Fruit fly (Drosophila melanogaster) whole organism, prepupa: ENCODE measurements around the gene CG3631.

ENCODE experiments used
- Blimp-1 ChIP-seq: fragments of 200-800 bp; sonication (Bioruptor generic); optimal IDR thresholded peaks from 3 replicates; lab custom pipeline; 2017; ENCODE audit warnings: missing biosample characterization, missing genetic modification characterization, mild to moderate bottlenecking, moderate library complexity, missing genetic modification reagents
- CG10631 ChIP-seq: fragments of 200-800 bp; sonication (Bioruptor generic); optimal IDR thresholded peaks from 2 replicates; lab custom pipeline; 2016; ENCODE audit warnings: missing biosample characterization, missing genetic modification characterization
- CG10669 ChIP-seq: fragments of 200-800 bp; sonication (Bioruptor generic); optimal IDR thresholded peaks from 3 replicates; lab custom pipeline; 2018; ENCODE audit warnings: missing biosample characterization, mild to moderate bottlenecking, missing genetic modification characterization, moderate library complexity
- CG11294 ChIP-seq: fragments of 200-800 bp; sonication (Bioruptor generic); IDR thresholded peaks from 2 replicates; pipeline ENCODE4 v1.3.6; 2022; ENCODE audit warnings: missing biosample characterization, missing genetic modification characterization
- CG11902 ChIP-seq: fragments of 200-800 bp; sonication (Bioruptor generic); optimal IDR thresholded peaks from 3 replicates; lab custom pipeline; 2016; ENCODE audit warnings: missing biosample characterization, missing genetic modification characterization
- CG15336 ChIP-seq: fragments of 200-800 bp; sonication (Bioruptor generic); IDR thresholded peaks from 2 replicates; pipeline ENCODE4 v1.3.6; 2022; ENCODE audit warnings: missing biosample characterization, missing genetic modification characterization
- CG1621 ChIP-seq: fragments of 200-800 bp; sonication (Bioruptor generic); optimal IDR thresholded peaks from 3 replicates; lab custom pipeline; 2018; ENCODE audit warnings: missing biosample characterization, mild to moderate bottlenecking, missing genetic modification characterization
- CG16779 ChIP-seq: fragments of 200-800 bp; sonication (Bioruptor generic); optimal IDR thresholded peaks from 3 replicates; lab custom pipeline; 2017; ENCODE audit warnings: missing biosample characterization, mild to moderate bottlenecking, missing genetic modification characterization
- CG3032 ChIP-seq: fragments of 200-800 bp; optimal IDR thresholded peaks from 2 replicates; lab custom pipeline; 2019; ENCODE audit warnings: missing biosample characterization, mild to moderate bottlenecking, missing genetic modification characterization, moderate library complexity
- CG31627 ChIP-seq: fragments of 200-800 bp; sonication (Bioruptor generic); optimal IDR thresholded peaks from 3 replicates; lab custom pipeline; 2016; ENCODE audit warnings: missing biosample characterization, missing genetic modification characterization
- CG34406 ChIP-seq: fragments of 200-800 bp; sonication (Bioruptor generic); optimal IDR thresholded peaks from 3 replicates; lab custom pipeline; 2016; ENCODE audit warnings: missing biosample characterization, missing genetic modification characterization
- CG3919 ChIP-seq: fragments of 200-800 bp; sonication (Bioruptor generic); optimal IDR thresholded peaks from 3 replicates; lab custom pipeline; 2016; ENCODE audit warnings: missing biosample characterization, missing genetic modification characterization
- CG4318 ChIP-seq: fragments of 200-800 bp; sonication (Bioruptor generic); optimal IDR thresholded peaks from 3 replicates; lab custom pipeline; 2017; ENCODE audit warnings: missing biosample characterization, mild to moderate bottlenecking, missing genetic modification characterization
- CG6163 ChIP-seq: fragments of 200-800 bp; sonication (Bioruptor generic); IDR thresholded peaks from 3 replicates; pipeline ENCODE4 v1.3.6; 2022; ENCODE audit warnings: missing biosample characterization, missing genetic modification characterization
- CG6792 ChIP-seq: fragments of 200-800 bp; sonication (Bioruptor generic); optimal IDR thresholded peaks from 3 replicates; lab custom pipeline; 2016; ENCODE audit warnings: missing biosample characterization, missing genetic modification characterization
- CG6808 ChIP-seq: fragments of 200-800 bp; sonication (Bioruptor generic); optimal IDR thresholded peaks from 3 replicates; lab custom pipeline; 2017; ENCODE audit warnings: missing biosample characterization, missing genetic modification characterization, mild to moderate bottlenecking, moderate library complexity, missing genetic modification reagents
- CG7368 ChIP-seq: fragments of 200-800 bp; sonication (Bioruptor generic); optimal IDR thresholded peaks from 3 replicates; lab custom pipeline; 2016; ENCODE audit warnings: missing biosample characterization, missing genetic modification characterization
- CG8119 ChIP-seq: fragments of 200-800 bp; sonication (Bioruptor generic); IDR thresholded peaks from 3 replicates; pipeline ENCODE4 v1.3.6; 2022; ENCODE audit warnings: missing biosample characterization, missing genetic modification characterization
- CG8319 ChIP-seq: fragments of 200-800 bp; sonication (Bioruptor generic); optimal IDR thresholded peaks from 3 replicates; lab custom pipeline; 2016; ENCODE audit warnings: missing biosample characterization, missing genetic modification characterization
- Eip75B ChIP-seq: fragments of 200-800 bp; sonication (Bioruptor generic); optimal IDR thresholded peaks from 3 replicates; lab custom pipeline; 2016; ENCODE audit warnings: missing biosample characterization, missing genetic modification characterization
- Eip93F ChIP-seq: fragments of 200-800 bp; sonication (Bioruptor generic); optimal IDR thresholded peaks from 2 replicates; lab custom pipeline; 2016; ENCODE audit warnings: missing biosample characterization, mild to moderate bottlenecking, missing genetic modification characterization
- Ets21C ChIP-seq: fragments of 200-800 bp; sonication (Bioruptor generic); optimal IDR thresholded peaks from 3 replicates; lab custom pipeline; 2016; ENCODE audit warnings: missing biosample characterization, missing genetic modification characterization
- Ets96B ChIP-seq: fragments of 200-800 bp; optimal IDR thresholded peaks from 2 replicates; lab custom pipeline; 2019; ENCODE audit warnings: missing biosample characterization, mild to moderate bottlenecking, missing genetic modification characterization, moderate library complexity
- Gug ChIP-seq: fragments of 200-800 bp; sonication (Bioruptor generic); IDR thresholded peaks from 2 replicates; pipeline ENCODE4 v1.3.6; 2022; ENCODE audit warnings: missing biosample characterization, missing genetic modification characterization
- Hr38 ChIP-seq: sonication (Bioruptor generic); optimal IDR thresholded peaks from 2 replicates; lab custom pipeline; 2016; ENCODE audit warnings: missing biosample characterization, missing genetic modification characterization
- Lpt ChIP-seq: fragments of 200-800 bp; sonication (Bioruptor generic); optimal IDR thresholded peaks from 3 replicates; lab custom pipeline; 2016; ENCODE audit warnings: missing biosample characterization, missing genetic modification characterization
- Met ChIP-seq: fragments of 200-800 bp; sonication (Bioruptor generic); optimal IDR thresholded peaks from 3 replicates; lab custom pipeline; 2016; ENCODE audit warnings: missing biosample characterization, missing genetic modification characterization
- OdsH ChIP-seq: fragments of 200-800 bp; sonication (Bioruptor generic); optimal IDR thresholded peaks from 3 replicates; lab custom pipeline; 2016; ENCODE audit warnings: missing biosample characterization, missing genetic modification characterization
- Sox14 ChIP-seq: fragments of 200-800 bp; sonication (Bioruptor generic); optimal IDR thresholded peaks from 3 replicates; lab custom pipeline; 2016; ENCODE audit warnings: missing biosample characterization, missing genetic modification characterization
- Sox15 ChIP-seq: fragments of 200-800 bp; sonication (Bioruptor generic); optimal IDR thresholded peaks from 3 replicates; lab custom pipeline; 2016; ENCODE audit warnings: missing biosample characterization, missing genetic modification characterization
- acj6 ChIP-seq: fragments of 200-800 bp; sonication (Bioruptor generic); optimal IDR thresholded peaks from 3 replicates; lab custom pipeline; 2016; ENCODE audit warnings: missing biosample characterization, missing genetic modification characterization
- cyc ChIP-seq: fragments of 200-800 bp; sonication (Bioruptor generic); optimal IDR thresholded peaks from 3 replicates; lab custom pipeline; 2016; ENCODE audit warnings: missing biosample characterization, missing genetic modification characterization
- dac ChIP-seq: fragments of 200-800 bp; sonication (Bioruptor generic); optimal IDR thresholded peaks from 2 replicates; lab custom pipeline; 2017; ENCODE audit warnings: missing biosample characterization, mild to moderate bottlenecking, missing genetic modification characterization
- dsx ChIP-seq: fragments of 200-800 bp; optimal IDR thresholded peaks from 3 replicates; lab custom pipeline; 2019; ENCODE audit warnings: missing biosample characterization, mild to moderate bottlenecking, missing genetic modification characterization, moderate library complexity; ENCODE audit not compliant: poor library complexity, severe bottlenecking
- eg ChIP-seq: fragments of 200-800 bp; sonication (Bioruptor generic); IDR thresholded peaks from 3 replicates; pipeline ENCODE4 v1.3.6; 2022; ENCODE audit warnings: missing biosample characterization, missing genetic modification characterization
- esn ChIP-seq: fragments of 200-800 bp; sonication (Bioruptor generic); optimal IDR thresholded peaks from 2 replicates; lab custom pipeline; 2016; ENCODE audit warnings: missing biosample characterization, mild to moderate bottlenecking, missing genetic modification characterization, moderate library complexity
- fd59A ChIP-seq: fragments of 200-800 bp; sonication (Bioruptor generic); optimal IDR thresholded peaks from 2 replicates; lab custom pipeline; 2017; ENCODE audit warnings: missing biosample characterization, mild to moderate bottlenecking, missing genetic modification characterization, missing genetic modification reagents
- fd85E ChIP-seq: fragments of 200-800 bp; sonication (Bioruptor generic); optimal IDR thresholded peaks from 3 replicates; lab custom pipeline; 2016; ENCODE audit warnings: missing biosample characterization, missing genetic modification characterization
- fkh ChIP-seq: fragments of 200-800 bp; sonication (Bioruptor generic); optimal IDR thresholded peaks from 3 replicates; lab custom pipeline; 2017; ENCODE audit warnings: missing biosample characterization, mild to moderate bottlenecking, missing genetic modification characterization, moderate library complexity
- salr ChIP-seq, 2 experiments: fragments of 200-800 bp; sonication (Bioruptor generic); optimal IDR thresholded peaks; 3 replicates each; lab custom pipeline; 2016 to 2018; ENCODE audit warnings: missing biosample characterization in 2 of 2, missing genetic modification characterization in 2 of 2, mild to moderate bottlenecking in 1 of 2
- spab ChIP-seq: fragments of 200-800 bp; sonication (Bioruptor generic); optimal IDR thresholded peaks from 2 replicates; lab custom pipeline; 2017; ENCODE audit warnings: missing biosample characterization, mild to moderate bottlenecking, missing genetic modification characterization, missing genetic modification reagents
- ss ChIP-seq, 2 experiments: fragments of 200-800 bp; sonication (Bioruptor generic); optimal IDR thresholded peaks; 2 replicates in 1 of 2; 3 replicates in 1 of 2; lab custom pipeline; 2017 to 2018; ENCODE audit warnings: mild to moderate bottlenecking in 2 of 2, missing biosample characterization in 2 of 2, missing genetic modification characterization in 2 of 2, moderate library complexity in 1 of 2
- svp ChIP-seq: fragments of 200-800 bp; sonication (Bioruptor generic); peaks from one replicate; lab custom pipeline; 2016; ENCODE audit warnings: missing biosample characterization, missing genetic modification characterization
- vri ChIP-seq: fragments of 200-800 bp; sonication (Bioruptor generic); optimal IDR thresholded peaks from 3 replicates; lab custom pipeline; 2016; ENCODE audit warnings: missing biosample characterization, mild to moderate bottlenecking, missing genetic modification characterization

Gene CG3631

dm6 chr3R:14875965-14876331 lies 3.3 kb upstream of the CG3631 start:
- TF ChIP-seq fkh (GFP tag; lab: Kevin White, UChicago): no peak
- no peak for TF ChIP-seq dac (GFP tag; lab: Kevin White, UChicago)
- TF ChIP-seq Eip93F (GFP tag; lab: Kevin White, UChicago): no peak
- no peak for TF ChIP-seq CG11294 (GFP tag; lab: Robert Waterston, UW)
- no peak for TF ChIP-seq CG7368 (GFP tag; lab: Kevin White, UChicago)
- TF ChIP-seq CG10669 (GFP tag; lab: Kevin White, UChicago): no peak
- TF ChIP-seq Gug (GFP tag; lab: Robert Waterston, UW): no peak
- TF ChIP-seq salr (GFP tag; optimal IDR thresholded peaks at IDR 0.05; lab: Kevin White, UChicago): no peak
- no peak for TF ChIP-seq CG3919 (GFP tag; lab: Kevin White, UChicago)
- no peak for TF ChIP-seq CG8319 (GFP tag; lab: Kevin White, UChicago)
- no peak for TF ChIP-seq CG6163 (GFP tag; lab: Robert Waterston, UW)
- TF ChIP-seq svp (GFP tag; lab: Kevin White, UChicago): no peak
- no peak for TF ChIP-seq Hr38 (GFP tag; lab: Kevin White, UChicago)
- no peak for TF ChIP-seq CG3032 (tag; lab: Kevin White, UChicago)
- no peak for TF ChIP-seq ss (GFP tag; optimal IDR thresholded peaks at IDR 0.05; lab: Kevin White, UChicago)
- TF ChIP-seq vri (GFP tag; lab: Kevin White, UChicago): no peak
- TF ChIP-seq CG4318 (GFP tag; lab: Kevin White, UChicago): no peak
- no peak for TF ChIP-seq Blimp-1
- TF ChIP-seq CG34406: no peak
- no peak for TF ChIP-seq CG6808

dm6 chr3R:14878145-14878544 lies 1.1 kb upstream of the CG3631 start:
- TF ChIP-seq dsx (GFP tag; lab: Kevin White, UChicago): no peak
- TF ChIP-seq spab: no peak
- no peak for TF ChIP-seq Lpt
- TF ChIP-seq Eip75B (GFP tag; lab: Kevin White, UChicago): no peak
- no peak for TF ChIP-seq esn (GFP tag; lab: Kevin White, UChicago)
- no peak for TF ChIP-seq CG16779 (tag; lab: Kevin White, UChicago)

- TF ChIP-seq Ets96B (tag; lab: Kevin White, UChicago): no peak
- no peak for TF ChIP-seq CG34406
- no peak for TF ChIP-seq Lpt
- TF ChIP-seq CG1621 (tag; lab: Kevin White, UChicago): no peak
- TF ChIP-seq Sox14 (GFP tag; lab: Kevin White, UChicago): no peak
- no peak for TF ChIP-seq CG8319 (GFP tag; lab: Kevin White, UChicago)
- TF ChIP-seq salr (GFP tag; optimal IDR thresholded peaks at IDR 0.05; lab: Kevin White, UChicago): no peak
- no peak for TF ChIP-seq eg
- TF ChIP-seq Met: no peak
- TF ChIP-seq CG6792 (GFP tag; lab: Kevin White, UChicago): no peak
- TF ChIP-seq CG10631 (GFP tag; lab: Kevin White, UChicago): no peak
- no peak for TF ChIP-seq svp (GFP tag; lab: Kevin White, UChicago)
- no peak for TF ChIP-seq esn (GFP tag; lab: Kevin White, UChicago)
- TF ChIP-seq CG31627 (GFP tag; lab: Kevin White, UChicago): no peak
Measured at dm6 chr3R:14880861-14881260, 1.6 kb downstream of the CG3631 start.

DNA sequence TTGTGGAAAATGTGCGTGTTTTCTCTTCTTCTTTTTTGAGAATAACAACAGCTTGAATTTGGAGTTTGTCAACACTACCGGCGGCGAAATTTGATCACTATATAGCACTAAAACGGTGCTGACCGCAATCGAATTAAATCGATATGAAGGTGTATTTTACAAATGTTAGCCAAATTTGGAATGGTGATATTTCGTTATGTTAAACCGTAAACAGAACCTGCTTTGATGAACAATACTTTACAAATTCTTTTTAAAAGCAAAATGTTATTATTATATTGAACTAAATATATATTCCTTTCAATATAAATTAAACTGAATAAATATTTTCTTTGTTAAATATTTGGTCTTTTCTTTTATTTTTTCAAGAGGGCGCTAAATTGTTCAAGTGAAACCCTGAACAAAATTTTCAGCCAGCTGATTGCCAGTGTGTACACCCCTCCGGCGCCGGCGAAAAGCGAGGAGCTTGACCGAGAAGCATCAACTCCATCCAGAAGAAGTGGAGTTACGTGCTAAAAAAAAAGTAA lies 6.8 kb downstream of the CG3631 start, which contains the start of the genes Rrp6, CG33331 and CG33332:
Rrp6 (minus strand) TSS at position 236 of the 524 bp plus-strand sequence.
CG33331 (plus strand) TSS at position 446 of the 524 bp plus-strand sequence.
CG33332 (plus strand) TSS at position 446 of the 524 bp plus-strand sequence.
- TF ChIP-seq ss (GFP tag; optimal IDR thresholded peaks at IDR 0.05; lab: Kevin White, UChicago) (no peak), salr (GFP tag; optimal IDR thresholded peaks at IDR 0.05; lab: Kevin White, UChicago) (peak in 1 of 2 experiments; percentile 6), CG6792 (GFP tag; lab: Kevin White, UChicago) (peak; percentile 69), CG15336 (GFP tag; lab: Robert Waterston, UW) (peak; percentile 66), CG11294 (GFP tag; lab: Robert Waterston, UW) (peak; percentile 18; the same call in 1 of the 2 replicates), cyc (GFP tag; lab: Kevin White, UChicago) (peak; percentile 64), fd85E (no peak), spab (no peak), CG8319 (GFP tag; lab: Kevin White, UChicago) (peak; percentile 54), OdsH (GFP tag; lab: Kevin White, UChicago) (no peak), CG11902 (GFP tag; lab: Kevin White, UChicago) (peak; percentile 40), Ets21C (GFP tag; lab: Kevin White, UChicago) (no peak), svp (GFP tag; lab: Kevin White, UChicago) (no peak), Lpt (no peak), fd59A (GFP tag; lab: Kevin White, UChicago) (no peak), Sox15 (GFP tag; lab: Kevin White, UChicago) (peak; percentile 27), CG8119 (GFP tag; lab: Robert Waterston, UW) (peak; percentile 65; the same call in 2 of the 3 replicates), Ets96B (tag; lab: Kevin White, UChicago) (peak; percentile 61), Gug (GFP tag; lab: Robert Waterston, UW) (peak; percentile 41), esn (GFP tag; lab: Kevin White, UChicago) (peak; percentile 75), CG3919 (GFP tag; lab: Kevin White, UChicago) (peak; percentile 80), CG6163 (GFP tag; lab: Robert Waterston, UW) (peak; percentile 47; the same call in 1 of the 3 replicates), acj6 (GFP tag; lab: Kevin White, UChicago) (peak; percentile 73), Sox14 (GFP tag; lab: Kevin White, UChicago) (peak; percentile 69)
